Worm (Caenorhabditis elegans): ENCODE results near the gene ZK688.11.

ZK688.11 gene

DNA sequence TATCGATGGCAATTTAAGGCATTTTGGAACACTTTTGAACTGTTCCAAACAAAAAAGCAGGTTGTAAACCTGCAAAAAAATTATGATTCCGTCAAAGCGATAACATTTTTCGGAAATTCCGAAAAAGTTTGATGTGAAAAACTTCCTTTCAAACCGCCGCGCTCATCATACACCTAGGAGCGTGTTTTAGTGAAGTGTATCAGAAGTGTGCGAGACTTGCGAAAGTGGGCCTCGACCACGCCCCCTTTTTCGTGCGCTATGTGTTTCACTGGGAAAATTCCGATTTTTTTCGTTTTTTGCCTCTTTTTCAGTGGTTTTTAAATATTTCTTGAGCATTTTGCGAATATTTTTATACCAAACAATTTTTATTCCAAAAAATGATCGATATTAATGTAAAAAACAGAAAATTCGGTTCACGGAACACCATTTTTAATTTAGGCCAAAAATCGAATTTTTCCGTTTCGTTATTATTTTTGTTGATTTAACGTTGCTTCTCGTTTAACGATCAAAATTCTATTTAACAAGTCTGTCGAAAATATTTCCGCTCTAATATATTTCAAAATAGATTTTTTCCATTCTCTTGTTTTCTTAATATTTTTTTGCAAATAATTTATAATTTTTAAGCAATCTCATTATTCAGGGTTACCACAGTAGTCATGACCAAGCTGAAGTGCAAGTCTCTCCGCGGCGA, 30.1 kb downstream of the ZK688.11 start, which contains the start of gene rpl-35 (continued):
- TF ChIP-seq pag-3 (tag; optimal IDR thresholded peaks at IDR 0.05; ENCODE audit: borderline replicate concordance, insufficient read depth) (peak; percentile 53), lin-35 (GFP tag; optimal IDR thresholded peaks at IDR 0.05) (peak; percentile 100), F16B12.6 (tag; optimal IDR thresholded peaks at IDR 0.05) (peak; percentile 89), Y116A8C.19 (tag; optimal IDR thresholded peaks at IDR 0.05; ENCODE audit: borderline replicate concordance) (peak; percentile 61), fos-1 (tag; optimal IDR thresholded peaks at IDR 0.05) (peak; percentile 98), ceh-63 (GFP tag; optimal IDR thresholded peaks at IDR 0.05) (peak; percentile 98), nhr-76 (tag; optimal IDR thresholded peaks at IDR 0.05) (peak; percentile 85), hpl-2 (GFP tag; optimal IDR thresholded peaks at IDR 0.05) (peak; percentile 98), lir-3 (tag; optimal IDR thresholded peaks at IDR 0.05; ENCODE audit: poor library complexity) (peak; percentile 98), hlh-17 (GFP tag; optimal IDR thresholded peaks at IDR 0.05; ENCODE audit: borderline replicate concordance) (peak; percentile 79), fkh-4 (tag; optimal IDR thresholded peaks at IDR 0.05; ENCODE audit: borderline replicate concordance) (peak; percentile 98), nhr-71 (tag; optimal IDR thresholded peaks at IDR 0.05) (peak; percentile 100), nhr-20 (tag; optimal IDR thresholded peaks at IDR 0.05) (peak; percentile 100), ces-1 (GFP tag; optimal IDR thresholded peaks at IDR 0.05) (peak; percentile 91), alr-1 (tag; optimal IDR thresholded peaks at IDR 0.05; ENCODE audit: borderline replicate concordance) (no peak), unc-62 (GFP tag; optimal IDR thresholded peaks at IDR 0.05) (peak; percentile 95), nhr-84 (tag; optimal IDR thresholded peaks at IDR 0.05) (peak; percentile 95), aha-1 (tag; optimal IDR thresholded peaks at IDR 0.05) (peak; percentile 98), C34B4.2 (tag; optimal IDR thresholded peaks at IDR 0.05) (peak; percentile 98), rnt-1 (tag; optimal IDR thresholded peaks at IDR 0.05) (peak; percentile 100), nhr-11 (tag; optimal IDR thresholded peaks at IDR 0.05) (peak; percentile 98), tbx-2 (tag; optimal IDR thresholded peaks at IDR 0.05) (peak; percentile 100), ceh-82 (tag; optimal IDR thresholded peaks at IDR 0.05) (peak; percentile 100), unc-98 (GFP tag; IDR thresholded peaks at IDR 0.05) (peak; percentile 89; the same call in 1 of the 2 replicates), ceh-90 (tag; optimal IDR thresholded peaks at IDR 0.05) (peak; percentile 79), unc-30 (tag; optimal IDR thresholded peaks at IDR 0.05) (peak; percentile 66), nhr-28 (tag; optimal IDR thresholded peaks at IDR 0.05) (peak; percentile 15), nhr-47 (tag; optimal IDR thresholded peaks at IDR 0.05) (peak; percentile 100), ceh-8 (GFP tag; optimal IDR thresholded peaks at IDR 0.05) (peak; percentile 100), dpl-1 (GFP tag; optimal IDR thresholded peaks at IDR 0.05) (peak; percentile 100), xbp-1 (tag; optimal IDR thresholded peaks at IDR 0.05) (peak; percentile 99), mdl-1 (tag; optimal IDR thresholded peaks at IDR 0.05) (peak; percentile 3 to 98), lin-13 (GFP tag; optimal IDR thresholded peaks at IDR 0.05) (peak; percentile 100), irx-1 (tag; optimal IDR thresholded peaks at IDR 0.05) (peak; percentile 99), sox-4 (tag; optimal IDR thresholded peaks at IDR 0.05) (peak; percentile 98), ceh-88 (GFP tag; IDR thresholded peaks at IDR 0.05) (peak; percentile 99), zip-4 (GFP tag; optimal IDR thresholded peaks at IDR 0.05) (peak; percentile 98), lin-15B (tag; optimal IDR thresholded peaks at IDR 0.05) (peak; percentile 99)

DNA sequence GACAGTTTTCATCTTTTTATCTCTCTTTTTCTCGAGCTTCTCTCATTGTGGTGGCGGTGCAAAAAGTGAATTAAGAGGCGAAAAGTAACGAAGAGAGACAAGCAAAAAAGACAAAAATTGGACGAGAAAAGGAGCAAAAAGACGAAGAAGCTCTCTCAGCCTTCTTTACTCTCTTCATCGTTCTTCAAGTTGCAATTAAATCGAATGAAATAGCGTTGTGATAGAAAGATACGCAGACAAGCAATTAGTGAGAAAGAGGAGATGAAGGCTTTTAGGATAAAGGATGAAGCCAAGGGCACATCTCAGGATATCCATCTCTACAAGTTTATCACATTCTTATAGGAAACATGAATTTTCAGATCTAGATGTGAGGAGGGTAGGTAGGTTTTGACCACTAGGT, 36.6 kb downstream of the ZK688.11 start:
- no peak for TF ChIP-seq fkh-8 (tag; optimal IDR thresholded peaks at IDR 0.05)
- TF ChIP-seq lin-14 (GFP tag; optimal IDR thresholded peaks at IDR 0.05): peak; percentile 74
- TF ChIP-seq unc-86 (tag; optimal IDR thresholded peaks at IDR 0.05): no peak
- TF ChIP-seq nhr-11 (tag; optimal IDR thresholded peaks at IDR 0.05): no peak
- peak; percentile 23 for TF ChIP-seq nhr-71 (tag; optimal IDR thresholded peaks at IDR 0.05)
- TF ChIP-seq rnt-1 (tag; optimal IDR thresholded peaks at IDR 0.05): peak; percentile 41
- no peak for TF ChIP-seq lir-3 (tag; optimal IDR thresholded peaks at IDR 0.05; ENCODE audit: poor library complexity)
- peak; percentile 2 to 38 for TF ChIP-seq lsy-2 (tag; optimal IDR thresholded peaks at IDR 0.05)
- peak in 1 of 2 experiments; percentile 24 for TF ChIP-seq efl-1 (optimal IDR thresholded peaks at IDR 0.05)
- TF ChIP-seq efl-1 (GFP tag; optimal IDR thresholded peaks at IDR 0.05 in 1 of 2): peak in 1 of 2 experiments; percentile 75
